Worm (Caenorhabditis elegans) whole organism, L4 larva: ENCODE data around the gene comt-4.
A peak's percentile ranks its signal among the peaks of the same experiment; 100 is the strongest.

ENCODE experiments used
- D1046.2 ChIP-seq: fragments of 200-800 bp; sonication (Bioruptor generic); IDR thresholded peaks from 2 replicates; pipeline ENCODE4 v1.3.6; 2022; ENCODE audit warnings: missing genetic modification characterization, missing compliant biosample characterization
- F49E8.2 ChIP-seq: sonication (generic microtip); optimal IDR thresholded peaks from 2 replicates; lab custom pipeline; 2016; ENCODE audit warnings: missing compliant biosample characterization, mild to moderate bottlenecking, missing genetic modification characterization, borderline replicate concordance
- Y75B8A.6 ChIP-seq: fragments of 200-800 bp; sonication (Bioruptor generic); IDR thresholded peaks from 2 replicates; pipeline ENCODE4 v1.3.6; 2022; ENCODE audit warnings: missing genetic modification reagents, missing genetic modification characterization, missing compliant biosample characterization
- ZK337.2 ChIP-seq: fragments of 200-800 bp; sonication (Bioruptor generic); IDR thresholded peaks from 2 replicates; pipeline ENCODE4 v1.3.6; 2022; ENCODE audit warnings: missing genetic modification reagents, missing genetic modification characterization, missing compliant biosample characterization
- aha-1 ChIP-seq: fragments of 150-350 bp; peaks from one replicate; lab custom pipeline; 2014; ENCODE audit warnings: missing biosample characterization, missing genetic modification characterization
- ama-1 ChIP-seq: fragments of 150-350 bp; optimal IDR thresholded peaks from 2 replicates; lab custom pipeline; 2014; ENCODE audit warnings: inconsistent platforms, mixed read lengths
- arid-1 ChIP-seq: fragments of 200-800 bp; sonication (Bioruptor generic); conservative IDR thresholded peaks from 2 replicates; pipeline ENCODE4 v1.3.6; 2022; ENCODE audit warnings: missing genetic modification reagents, missing genetic modification characterization, missing compliant biosample characterization
- daf-16 ChIP-seq, 3 experiments: sonication (generic microtip); optimal IDR thresholded peaks; 2 replicates each; lab custom pipeline; 2016 to 2017; ENCODE audit warnings: missing genetic modification characterization in 3 of 3, missing genetic modification reagents in 3 of 3, mild to moderate bottlenecking in 2 of 3, missing compliant biosample characterization in 2 of 3, missing biosample characterization in 1 of 3, moderate library complexity in 1 of 3
- daf-8 ChIP-seq: fragments of 200-800 bp; sonication (Bioruptor generic); IDR thresholded peaks from 2 replicates; pipeline ENCODE4 v1.3.6; 2022; ENCODE audit warnings: missing genetic modification characterization, missing compliant biosample characterization
- dmd-8 ChIP-seq: fragments of 200-800 bp; sonication (Bioruptor generic); IDR thresholded peaks from 2 replicates; pipeline ENCODE4 v1.3.6; 2022; ENCODE audit warnings: missing genetic modification characterization, missing compliant biosample characterization
- duxl-1 ChIP-seq: sonication (generic microtip); optimal IDR thresholded peaks from 2 replicates; lab custom pipeline; 2016; ENCODE audit warnings: mild to moderate bottlenecking, missing genetic modification characterization, moderate library complexity, missing compliant biosample characterization; ENCODE audit not compliant: poor library complexity
- egl-27 ChIP-seq: sonication (generic microtip); optimal IDR thresholded peaks from 3 replicates; lab custom pipeline; 2017; ENCODE audit warnings: missing biosample characterization, missing genetic modification reagents, missing genetic modification characterization
- fos-1 ChIP-seq: fragments of 150-350 bp; optimal IDR thresholded peaks from 2 replicates; lab custom pipeline; 2014; ENCODE audit warnings: missing biosample characterization, missing genetic modification characterization
- hif-1 ChIP-seq, 2 experiments: sonication (generic microtip); optimal IDR thresholded peaks; 2 replicates each; lab custom pipeline; 2016 to 2017; ENCODE audit warnings: missing compliant biosample characterization in 2 of 2, missing genetic modification characterization in 2 of 2, missing genetic modification reagents in 2 of 2, missing genotype in 2 of 2, mild to moderate bottlenecking in 1 of 2
- hlh-11 ChIP-seq: fragments of 200-800 bp; sonication (Bioruptor generic); optimal IDR thresholded peaks from 2 replicates; lab custom pipeline; 2018; ENCODE audit warnings: mild to moderate bottlenecking, missing genetic modification characterization, missing compliant biosample characterization
- hmg-1.1 ChIP-seq: fragments of 200-800 bp; sonication (Bioruptor generic); IDR thresholded peaks from 2 replicates; pipeline ENCODE4 v1.3.6; 2022; ENCODE audit warnings: missing genetic modification reagents, missing genetic modification characterization, missing compliant biosample characterization
- jun-1 ChIP-seq: fragments of 150-350 bp; optimal IDR thresholded peaks from 2 replicates; lab custom pipeline; 2014; ENCODE audit warnings: missing biosample characterization, missing genetic modification reagents, missing genetic modification characterization
- lin-13 ChIP-seq: fragments of 150-350 bp; optimal IDR thresholded peaks from 2 replicates; lab custom pipeline; 2014; ENCODE audit warnings: missing biosample characterization, missing genetic modification reagents, missing genetic modification characterization
- lin-29 ChIP-seq: fragments of 200-800 bp; sonication (Bioruptor generic); IDR thresholded peaks from 2 replicates; pipeline ENCODE4 v1.3.6; 2022; ENCODE audit warnings: missing genetic modification reagents, missing genetic modification characterization, missing compliant biosample characterization
- lin-38 ChIP-seq: fragments of 200-800 bp; sonication (Bioruptor generic); IDR thresholded peaks from 2 replicates; pipeline ENCODE4 v1.3.6; 2022; ENCODE audit warnings: missing genetic modification reagents, missing genetic modification characterization, missing compliant biosample characterization
- lsy-2 ChIP-seq, 2 experiments: fragments of 150-350 bp in 1 of 2; sonication (generic microtip) in 1 of 2; optimal IDR thresholded peaks; 2 replicates each; lab custom pipeline; 2014 to 2017; ENCODE audit warnings: missing biosample characterization in 2 of 2, missing genetic modification characterization in 2 of 2
- mdl-1 ChIP-seq, 2 experiments: fragments of 150-350 bp in 1 of 2; sonication (generic microtip) in 1 of 2; optimal IDR thresholded peaks; 2 replicates each; lab custom pipeline; 2014 to 2017; ENCODE audit warnings: missing biosample characterization in 2 of 2, missing genetic modification characterization in 2 of 2
- mep-1 ChIP-seq: fragments of 150-350 bp; sonication (generic microtip); optimal IDR thresholded peaks from 3 replicates; lab custom pipeline; 2014; ENCODE audit warnings: missing biosample characterization, missing genetic modification characterization
- mes-2 ChIP-seq: sonication (generic microtip); optimal IDR thresholded peaks from 2 replicates; lab custom pipeline; 2016; ENCODE audit warnings: missing genotype, mild to moderate bottlenecking, missing genetic modification characterization, missing compliant biosample characterization; ENCODE audit not compliant: poor library complexity, severe bottlenecking
- nhr-10 ChIP-seq: fragments of 150-350 bp; optimal IDR thresholded peaks from 2 replicates; lab custom pipeline; 2014; ENCODE audit warnings: missing biosample characterization, missing genetic modification characterization
- nhr-11 ChIP-seq: fragments of 150-350 bp; optimal IDR thresholded peaks from 2 replicates; lab custom pipeline; 2014; ENCODE audit warnings: missing biosample characterization, missing genetic modification characterization
- nhr-237 ChIP-seq: sonication (generic microtip); optimal IDR thresholded peaks from 2 replicates; lab custom pipeline; 2017; ENCODE audit warnings: missing biosample characterization, missing genetic modification characterization
- nhr-28 ChIP-seq: fragments of 150-350 bp; optimal IDR thresholded peaks from 2 replicates; lab custom pipeline; 2014; ENCODE audit warnings: missing biosample characterization, missing genetic modification characterization
- pha-4 ChIP-seq, 2 experiments: fragments of 150-350 bp in 1 of 2; fragments of 200-800 bp in 1 of 2; sonication (Bioruptor generic) in 1 of 2; IDR thresholded peaks in 1 of 2; optimal IDR thresholded peaks in 1 of 2; 2 replicates each; pipeline versions ENCODE4 v1.3.6 to Lab custom; 2014 to 2022; ENCODE audit warnings: missing genetic modification characterization in 2 of 2, missing genetic modification reagents in 2 of 2, missing biosample characterization in 1 of 2, missing compliant biosample characterization in 1 of 2
- php-3 ChIP-seq: fragments of 200-800 bp; sonication (Bioruptor generic); IDR thresholded peaks from 2 replicates; pipeline ENCODE4 v1.3.6; 2022; ENCODE audit warnings: missing genetic modification reagents, missing genetic modification characterization, missing compliant biosample characterization
- pqm-1 ChIP-seq: sonication (generic microtip); optimal IDR thresholded peaks from 2 replicates; lab custom pipeline; 2017; ENCODE audit warnings: missing biosample characterization, missing genetic modification characterization
- rbr-2 ChIP-seq: sonication (generic microtip); optimal IDR thresholded peaks from 2 replicates; lab custom pipeline; 2016; ENCODE audit warnings: missing genotype, missing genetic modification characterization, missing compliant biosample characterization
- saeg-2 ChIP-seq: fragments of 200-800 bp; sonication (Bioruptor generic); IDR thresholded peaks from 2 replicates; pipeline ENCODE4 v1.3.6; 2022; ENCODE audit warnings: missing genetic modification reagents, missing genetic modification characterization, missing compliant biosample characterization
- sdz-12 ChIP-seq: fragments of 200-800 bp; sonication (Bioruptor generic); optimal IDR thresholded peaks from 2 replicates; lab custom pipeline; 2018; ENCODE audit warnings: mild to moderate bottlenecking, missing genetic modification characterization, missing compliant biosample characterization
- set-16 ChIP-seq: fragments of 200-800 bp; sonication (Bioruptor generic); IDR thresholded peaks from 2 replicates; pipeline ENCODE4 v1.3.6; 2022; ENCODE audit warnings: missing genetic modification reagents, missing genetic modification characterization, missing compliant biosample characterization
- tag-97 ChIP-seq: fragments of 200-800 bp; sonication (Bioruptor generic); IDR thresholded peaks from 2 replicates; pipeline ENCODE4 v1.3.6; 2022; ENCODE audit warnings: missing genetic modification characterization, missing compliant biosample characterization
- unc-130 ChIP-seq: sonication (generic microtip); optimal IDR thresholded peaks from 2 replicates; lab custom pipeline; 2016; ENCODE audit warnings: missing genetic modification reagents, missing genetic modification characterization, missing compliant biosample characterization
- vab-7 ChIP-seq: fragments of 200-800 bp; sonication (Bioruptor generic); IDR thresholded peaks from 2 replicates; pipeline ENCODE4 v1.3.6; 2022; ENCODE audit warnings: missing genetic modification reagents, missing genetic modification characterization, missing compliant biosample characterization
- zag-1 ChIP-seq: fragments of 150-350 bp; optimal IDR thresholded peaks from 2 replicates; lab custom pipeline; 2014; ENCODE audit warnings: missing biosample characterization, missing genetic modification characterization
- zip-2 ChIP-seq: fragments of 150-350 bp; optimal IDR thresholded peaks from 2 replicates; lab custom pipeline; 2014; ENCODE audit warnings: missing biosample characterization, missing genetic modification characterization
- ztf-11 ChIP-seq: fragments of 150-350 bp; optimal IDR thresholded peaks from 2 replicates; lab custom pipeline; 2014; ENCODE audit warnings: missing biosample characterization, missing genetic modification characterization

Gene comt-4

DNA sequence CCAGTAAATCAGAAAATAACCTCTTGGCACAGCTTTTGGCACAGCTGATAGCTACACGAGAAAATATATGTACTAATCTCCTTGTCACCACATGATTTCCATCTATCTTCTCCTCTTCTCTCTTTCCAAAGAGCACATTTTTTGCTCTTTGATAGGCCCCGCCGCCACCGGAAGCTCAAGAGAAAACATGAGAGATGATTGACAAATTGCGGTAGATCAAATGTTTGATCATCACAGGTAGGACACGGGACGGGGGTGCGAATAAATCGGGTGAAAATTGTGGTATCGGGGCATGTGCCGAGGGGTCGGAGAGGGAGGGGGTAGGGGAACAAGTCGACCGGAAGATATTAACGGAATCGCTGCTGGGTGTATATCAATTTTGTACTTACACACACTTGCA, 26.1 kb upstream of the comt-4 start (continued):
- TF ChIP-seq rbr-2 (tag; lab: Kevin White, UChicago): no peak
- no peak for TF ChIP-seq lin-13 (GFP tag; lab: Kevin White, UChicago)
- TF ChIP-seq vab-7 (GFP tag; lab: Robert Waterston, UW): no peak
- no peak for TF ChIP-seq php-3 (GFP tag; lab: Robert Waterston, UW)
- TF ChIP-seq nhr-11 (tag; lab: Kevin White, UChicago): peak; percentile 43
- no peak for TF ChIP-seq lin-29 (GFP tag; lab: Robert Waterston, UW)
- no peak for TF ChIP-seq zip-2
- TF ChIP-seq lsy-2 (tag; optimal IDR thresholded peaks at IDR 0.05; lab: Kevin White, UChicago): no peak
- peak; percentile 73 for TF ChIP-seq hlh-11 (tag; lab: Kevin White, UChicago)
- TF ChIP-seq F49E8.2 (tag; lab: Kevin White, UChicago): no peak
- TF ChIP-seq jun-1 (tag; lab: Kevin White, UChicago): no peak
- no peak for TF ChIP-seq nhr-10 (tag; lab: Kevin White, UChicago)
- no peak for TF ChIP-seq aha-1 (tag; lab: Kevin White, UChicago)
- no peak for TF ChIP-seq daf-16 (GFP tag; optimal IDR thresholded peaks at IDR 0.05; lab: Kevin White, UChicago)
- TF ChIP-seq daf-16 (tag; optimal IDR thresholded peaks at IDR 0.05; lab: Kevin White, UChicago): no peak
- no peak for TF ChIP-seq egl-27 (tag; lab: Kevin White, UChicago)
- no peak for TF ChIP-seq duxl-1 (tag; lab: Kevin White, UChicago)
- TF ChIP-seq pqm-1: no peak

DNA sequence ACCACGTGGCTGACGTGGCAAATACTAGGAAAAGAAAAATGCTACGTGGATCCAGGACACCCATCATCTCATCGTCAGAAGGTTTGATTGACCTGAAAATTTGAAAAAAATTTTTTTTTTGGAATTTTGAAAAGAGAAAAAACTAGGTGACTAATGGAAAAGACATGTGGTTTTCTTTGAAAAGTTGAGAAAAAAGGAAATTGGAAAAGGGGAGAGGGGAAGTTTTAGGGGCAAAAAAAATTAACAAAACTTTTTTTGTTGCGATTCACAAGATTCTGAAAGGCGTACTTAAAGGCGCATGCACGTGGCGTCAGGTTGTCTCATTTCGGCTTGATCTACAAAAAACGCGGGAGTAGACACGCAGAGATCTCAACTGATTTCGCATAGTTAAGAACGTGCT, 22.8 kb upstream of the comt-4 start, which contains the start of gene Y40B10A.9:
TSS of gene Y40B10A.9 (minus strand) at position 101 of the 400 bp plus-strand sequence.
- TF ChIP-seq saeg-2 (GFP tag; lab: Robert Waterston, UW) (no peak), daf-8 (no peak), vab-7 (GFP tag; lab: Robert Waterston, UW) (no peak), fos-1 (tag; lab: Kevin White, UChicago) (no peak), ztf-11 (no peak), tag-97 (GFP tag; lab: Robert Waterston, UW) (no peak), unc-130 (no peak), aha-1 (tag; lab: Kevin White, UChicago) (no peak), Y75B8A.6 (GFP tag; lab: Robert Waterston, UW) (no peak), nhr-237 (tag; lab: Kevin White, UChicago) (no peak), nhr-10 (tag; lab: Kevin White, UChicago) (no peak)

DNA sequence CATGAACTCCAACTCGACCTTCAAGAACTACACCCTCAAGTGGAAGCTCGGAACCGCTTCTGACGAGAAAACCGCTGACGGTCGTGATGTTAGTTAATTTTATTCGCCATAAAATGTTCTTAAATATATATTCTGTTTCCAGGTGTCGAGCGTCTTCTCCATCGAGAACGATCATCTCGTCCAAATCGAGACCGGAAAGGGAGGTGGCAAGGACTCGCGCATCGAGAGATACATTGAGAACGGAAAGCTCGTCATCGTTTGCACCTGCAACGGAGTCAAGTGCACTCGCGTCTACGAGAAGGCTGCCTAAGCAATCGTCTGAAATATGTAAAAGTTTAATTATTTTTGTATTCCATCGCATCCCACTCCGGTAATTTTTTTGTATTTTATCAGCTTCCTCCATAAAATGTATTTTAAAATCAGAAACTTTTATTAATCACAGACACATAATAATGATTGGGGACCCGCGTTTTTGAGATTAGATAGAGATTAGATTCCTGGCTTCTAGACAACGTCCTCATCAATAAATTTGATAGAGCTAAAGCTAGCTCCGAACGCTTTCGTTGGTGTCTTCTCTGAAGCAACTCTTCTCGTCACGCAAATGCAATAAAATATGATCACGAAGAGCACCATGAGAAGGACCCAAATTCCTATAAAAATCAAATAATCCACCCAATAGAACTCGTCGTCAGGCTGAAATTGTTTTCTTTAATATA, 18.9 kb upstream of the comt-4 start:
- TF ChIP-seq dmd-8 (GFP tag; lab: Robert Waterston, UW) (0 out of 2 replicates have a peak, but pooled peaks have one; percentile 28), F49E8.2 (tag; lab: Kevin White, UChicago) (peak; percentile 17), sdz-12 (GFP tag; lab: Kevin White, UChicago) (no peak), zag-1 (tag; lab: Kevin White, UChicago) (no peak), lin-38 (peak; percentile 12; the same call in 1 of the 2 replicates), hmg-1.1 (no peak), set-16 (GFP tag; lab: Robert Waterston, UW) (peak; percentile 16; the same call in 1 of the 2 replicates), ZK337.2 (GFP tag; lab: Robert Waterston, UW) (no peak), pha-4 (GFP tag; IDR thresholded peaks at IDR 0.05; lab: Robert Waterston, UW) (peak; percentile 14; the same call in 1 of the 2 replicates), pha-4 (tag; optimal IDR thresholded peaks at IDR 0.05; lab: Kevin White, UChicago) (no peak), aha-1 (tag; lab: Kevin White, UChicago) (peak; percentile 67)

DNA sequence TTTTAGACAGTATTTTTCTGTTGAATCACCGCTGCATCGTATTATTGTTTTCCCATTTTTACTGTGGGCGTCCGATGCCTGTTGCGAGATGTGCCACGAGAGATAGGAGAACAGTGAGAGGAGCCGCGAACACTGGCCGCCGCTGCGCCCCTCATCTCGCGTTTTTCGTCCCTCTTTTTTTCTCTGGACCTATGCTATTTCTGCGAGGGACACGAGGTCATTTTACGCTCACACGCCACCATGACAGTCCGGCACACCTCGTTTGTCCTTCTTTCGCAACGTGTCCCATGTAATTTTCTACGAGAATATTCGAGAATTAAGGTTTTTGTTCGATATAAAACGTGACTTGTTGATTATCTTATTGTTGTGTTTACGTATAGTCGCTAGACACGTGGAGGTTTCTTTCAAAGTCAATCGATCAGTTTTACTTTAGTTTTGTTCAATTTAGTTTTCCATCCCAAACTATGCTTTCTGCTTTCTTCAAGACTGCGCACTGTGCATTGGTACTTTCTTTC, 18.1 kb upstream of the comt-4 start, which contains the start of gene lbp-9:
TSS of gene lbp-9 (plus strand) at position 465 of the 515 bp plus-strand sequence.
- peak; percentile 46 for TF ChIP-seq mes-2 (tag; lab: Kevin White, UChicago)
- TF ChIP-seq set-16 (GFP tag; lab: Robert Waterston, UW): peak; percentile 58
- 0 out of 2 replicates have a peak, but pooled peaks have one; percentile 47 for TF ChIP-seq dmd-8 (GFP tag; lab: Robert Waterston, UW)
- 0 out of 2 replicates have a peak, but pooled peaks have one; percentile 9 for TF ChIP-seq arid-1
- peak; percentile 53 for TF ChIP-seq nhr-28 (tag; lab: Kevin White, UChicago)
- 0 out of 2 replicates have a peak, but pooled peaks have one; percentile 16 for TF ChIP-seq D1046.2 (GFP tag; lab: Robert Waterston, UW)
- peak; percentile 73 for TF ChIP-seq hlh-11 (tag; lab: Kevin White, UChicago)
- TF ChIP-seq hif-1 (tag; optimal IDR thresholded peaks at IDR 0.05; lab: Kevin White, UChicago): peak in 1 of 2 experiments; percentile 1
- 0 out of 2 replicates have a peak, but pooled peaks have one; percentile 30 for TF ChIP-seq php-3 (GFP tag; lab: Robert Waterston, UW)
- peak in 1 of 2 experiments; percentile 88 for TF ChIP-seq mdl-1 (tag; optimal IDR thresholded peaks at IDR 0.05; lab: Kevin White, UChicago)
- peak; percentile 6 for TF ChIP-seq duxl-1 (tag; lab: Kevin White, UChicago)
- peak; percentile 12 for TF ChIP-seq lin-13 (GFP tag; lab: Kevin White, UChicago)
- peak; percentile 23 for TF ChIP-seq ama-1
- peak; percentile 28 for TF ChIP-seq rbr-2 (tag; lab: Kevin White, UChicago)
- TF ChIP-seq mep-1 (tag; lab: Kevin White, UChicago): peak; percentile 67
